Worm (Caenorhabditis elegans) whole organism, L1 larva: ENCODE data around the gene tif-1A.
A peak's percentile ranks its signal among the peaks of the same experiment; 100 is the strongest.

Source experiments
- C04F5.9 ChIP-seq: sonication (generic microtip); optimal IDR thresholded peaks from 2 replicates; lab custom pipeline; 2016; ENCODE audit warnings: missing genetic modification characterization, missing compliant biosample characterization
- C34B4.2 ChIP-seq: sonication (generic microtip); optimal IDR thresholded peaks from 2 replicates; lab custom pipeline; 2017; ENCODE audit warnings: mild to moderate bottlenecking, missing genetic modification characterization, missing compliant biosample characterization
- Y116A8C.19 ChIP-seq: sonication (generic microtip); optimal IDR thresholded peaks from 2 replicates; lab custom pipeline; 2016; ENCODE audit warnings: missing compliant biosample characterization, missing genetic modification characterization, borderline replicate concordance
- aha-1 ChIP-seq: fragments of 150-350 bp; optimal IDR thresholded peaks from 2 replicates; lab custom pipeline; 2014; ENCODE audit warnings: missing biosample characterization, missing genetic modification characterization
- alr-1 ChIP-seq: fragments of 200-800 bp; sonication (Bioruptor generic); optimal IDR thresholded peaks from 2 replicates; lab custom pipeline; 2018; ENCODE audit warnings: borderline replicate concordance, mild to moderate bottlenecking, missing genetic modification characterization, missing compliant biosample characterization
- aly-2 ChIP-seq: fragments of 150-350 bp; optimal IDR thresholded peaks from 2 replicates; lab custom pipeline; 2014; ENCODE audit warnings: missing biosample characterization, missing genetic modification characterization
- ama-1 ChIP-seq: fragments of 150-350 bp; optimal IDR thresholded peaks from 2 replicates; lab custom pipeline; 2014
- ceh-63 ChIP-seq: fragments of 200-800 bp; sonication (Bioruptor generic); optimal IDR thresholded peaks from 2 replicates; lab custom pipeline; 2018; ENCODE audit warnings: mild to moderate bottlenecking, missing genetic modification characterization, missing compliant biosample characterization
- ceh-8 ChIP-seq: fragments of 200-800 bp; sonication (Bioruptor generic); optimal IDR thresholded peaks from 2 replicates; lab custom pipeline; 2018; ENCODE audit warnings: mild to moderate bottlenecking, missing genetic modification characterization, moderate library complexity, missing compliant biosample characterization
- ceh-90 ChIP-seq: sonication (generic microtip); optimal IDR thresholded peaks from 2 replicates; lab custom pipeline; 2016; ENCODE audit warnings: missing genetic modification characterization, missing compliant biosample characterization
- ces-1 ChIP-seq: fragments of 150-350 bp; optimal IDR thresholded peaks from 2 replicates; lab custom pipeline; 2014; ENCODE audit warnings: missing biosample characterization, missing genetic modification reagents, missing genetic modification characterization
- dpl-1 ChIP-seq, 3 experiments: fragments of 150-350 bp in 2 of 3; sonication (generic microtip) in 1 of 3; optimal IDR thresholded peaks; 2 replicates each; lab custom pipeline; 2014 to 2017; ENCODE audit warnings: missing biosample characterization in 3 of 3, missing genetic modification characterization in 3 of 3, missing genetic modification reagents in 3 of 3
- efl-3 ChIP-seq: fragments of 200-800 bp; sonication (Bioruptor generic); optimal IDR thresholded peaks from 2 replicates; lab custom pipeline; 2018; ENCODE audit warnings: mild to moderate bottlenecking, missing genetic modification characterization, missing compliant biosample characterization
- egl-13 ChIP-seq: sonication (generic microtip); optimal IDR thresholded peaks from 2 replicates; lab custom pipeline; 2016; ENCODE audit warnings: missing genotype, missing genetic modification reagents, missing genetic modification characterization, missing compliant biosample characterization
- elt-3 ChIP-seq, 6 experiments: fragments of 150-350 bp in 1 of 6; sonication (generic microtip); optimal IDR thresholded peaks; 2 replicates each; lab custom pipeline; 2017 to 2018; ENCODE audit warnings: missing biosample characterization in 6 of 6, missing genetic modification characterization in 6 of 6, inconsistent platforms in 1 of 6
- ets-5 ChIP-seq: fragments of 200-800 bp; sonication (Bioruptor generic); IDR thresholded peaks from 2 replicates; pipeline ENCODE4 v1.3.6; 2022; ENCODE audit warnings: missing genetic modification characterization, missing compliant biosample characterization
- fkh-4 ChIP-seq: sonication (generic microtip); optimal IDR thresholded peaks from 2 replicates; lab custom pipeline; 2016; ENCODE audit warnings: missing compliant biosample characterization, missing genetic modification characterization, borderline replicate concordance
- fkh-8 ChIP-seq: sonication (generic microtip); optimal IDR thresholded peaks from 2 replicates; lab custom pipeline; 2016; ENCODE audit warnings: mild to moderate bottlenecking, missing genetic modification characterization, missing compliant biosample characterization
- hlh-17 ChIP-seq: fragments of 200-800 bp; sonication (Bioruptor generic); optimal IDR thresholded peaks from 2 replicates; lab custom pipeline; 2018; ENCODE audit warnings: missing genetic modification characterization, mild to moderate bottlenecking, missing compliant biosample characterization, moderate library complexity, borderline replicate concordance
- hlh-4 ChIP-seq: sonication (generic microtip); optimal IDR thresholded peaks from 2 replicates; lab custom pipeline; 2016; ENCODE audit warnings: mild to moderate bottlenecking, missing genetic modification characterization, missing compliant biosample characterization
- isw-1 ChIP-seq: fragments of 200-800 bp; sonication (Bioruptor generic); IDR thresholded peaks from 2 replicates; pipeline ENCODE4 v1.3.6; 2022; ENCODE audit warnings: missing genetic modification characterization, missing compliant biosample characterization
- jun-1 ChIP-seq: fragments of 150-350 bp; optimal IDR thresholded peaks from 2 replicates; lab custom pipeline; 2014; ENCODE audit warnings: missing biosample characterization, missing genetic modification reagents, missing genetic modification characterization
- lin-13 ChIP-seq: fragments of 150-350 bp; optimal IDR thresholded peaks from 2 replicates; lab custom pipeline; 2014; ENCODE audit warnings: missing biosample characterization, missing genetic modification reagents, missing genetic modification characterization
- lin-14 ChIP-seq: fragments of 200-800 bp; sonication (Bioruptor generic); optimal IDR thresholded peaks from 2 replicates; lab custom pipeline; 2018; ENCODE audit warnings: mild to moderate bottlenecking, missing genetic modification characterization, moderate library complexity, missing compliant biosample characterization
- lin-35 ChIP-seq, 2 experiments: fragments of 150-350 bp; optimal IDR thresholded peaks; 2 replicates each; lab custom pipeline; 2014; ENCODE audit warnings: missing biosample characterization in 2 of 2, missing genetic modification characterization in 2 of 2, missing genetic modification reagents in 2 of 2
- lin-39 ChIP-seq: fragments of 150-350 bp; optimal IDR thresholded peaks from 2 replicates; lab custom pipeline; 2014; ENCODE audit warnings: missing biosample characterization, missing genetic modification reagents, missing genetic modification characterization
- mdl-1 ChIP-seq, 2 experiments: fragments of 150-350 bp; optimal IDR thresholded peaks; 2 replicates each; lab custom pipeline; 2014 to 2017; ENCODE audit warnings: missing biosample characterization in 2 of 2, missing genetic modification characterization in 2 of 2, inconsistent platforms in 1 of 2
- mef-2 ChIP-seq: fragments of 150-350 bp; optimal IDR thresholded peaks from 2 replicates; lab custom pipeline; 2014; ENCODE audit warnings: missing biosample characterization, missing genetic modification characterization
- mep-1 ChIP-seq: fragments of 150-350 bp; optimal IDR thresholded peaks from 2 replicates; lab custom pipeline; 2014; ENCODE audit warnings: missing biosample characterization, missing genetic modification characterization
- nhr-12 ChIP-seq: sonication (generic microtip); optimal IDR thresholded peaks from 2 replicates; lab custom pipeline; 2017; ENCODE audit warnings: missing biosample characterization, missing genetic modification characterization
- nhr-19 ChIP-seq: fragments of 200-800 bp; sonication (Bioruptor generic); conservative IDR thresholded peaks from 2 replicates; pipeline ENCODE4 v1.3.6; 2022; ENCODE audit warnings: missing genetic modification characterization, missing compliant biosample characterization
- nhr-20 ChIP-seq: sonication (generic microtip); optimal IDR thresholded peaks from 2 replicates; lab custom pipeline; 2016; ENCODE audit warnings: mild to moderate bottlenecking, missing genetic modification characterization, missing compliant biosample characterization
- nhr-237 ChIP-seq: fragments of 150-350 bp; optimal IDR thresholded peaks from 2 replicates; lab custom pipeline; 2014; ENCODE audit warnings: missing biosample characterization, missing genetic modification characterization
- nhr-28 ChIP-seq: fragments of 150-350 bp; optimal IDR thresholded peaks from 2 replicates; lab custom pipeline; 2014; ENCODE audit warnings: missing biosample characterization, missing genetic modification characterization
- nhr-47 ChIP-seq: sonication (generic microtip); optimal IDR thresholded peaks from 2 replicates; lab custom pipeline; 2016; ENCODE audit warnings: mild to moderate bottlenecking, missing genetic modification characterization, moderate library complexity, missing compliant biosample characterization
- nhr-71 ChIP-seq: sonication (generic microtip); optimal IDR thresholded peaks from 2 replicates; lab custom pipeline; 2016; ENCODE audit warnings: mild to moderate bottlenecking, missing genetic modification characterization, moderate library complexity, missing compliant biosample characterization
- nhr-77 ChIP-seq: fragments of 150-350 bp; optimal IDR thresholded peaks from 2 replicates; lab custom pipeline; 2014; ENCODE audit warnings: missing biosample characterization, missing genetic modification characterization
- nhr-84 ChIP-seq: sonication (generic microtip); optimal IDR thresholded peaks from 2 replicates; lab custom pipeline; 2017; ENCODE audit warnings: missing biosample characterization, missing genetic modification characterization
- nhr-90 ChIP-seq: sonication (generic microtip); optimal IDR thresholded peaks from 2 replicates; lab custom pipeline; 2016; ENCODE audit warnings: mild to moderate bottlenecking, missing genetic modification characterization, missing compliant biosample characterization; ENCODE audit not compliant: poor library complexity
- pag-3 ChIP-seq: sonication (generic microtip); optimal IDR thresholded peaks from 2 replicates; lab custom pipeline; 2017; ENCODE audit warnings: missing genetic modification characterization, mild to moderate bottlenecking, missing compliant biosample characterization, antibody characterized with exemption, borderline replicate concordance; ENCODE audit not compliant: insufficient read depth
- pqm-1 ChIP-seq: sonication (generic microtip); optimal IDR thresholded peaks from 3 replicates; lab custom pipeline; 2017; ENCODE audit warnings: missing biosample characterization, missing genetic modification characterization
- rnt-1 ChIP-seq: sonication (generic microtip); optimal IDR thresholded peaks from 2 replicates; lab custom pipeline; 2016; ENCODE audit warnings: mild to moderate bottlenecking, missing genetic modification characterization, moderate library complexity, missing compliant biosample characterization
- skn-1 ChIP-seq: fragments of 150-350 bp; optimal IDR thresholded peaks from 2 replicates; lab custom pipeline; 2014; ENCODE audit warnings: missing biosample characterization, missing genetic modification characterization
- snpc-4 ChIP-seq: fragments of 150-350 bp; optimal IDR thresholded peaks from 2 replicates; lab custom pipeline; 2014; ENCODE audit warnings: missing biosample characterization, missing genetic modification characterization
- snu-23 ChIP-seq: sonication (generic microtip); optimal IDR thresholded peaks from 2 replicates; lab custom pipeline; 2016; ENCODE audit warnings: missing genetic modification characterization, missing compliant biosample characterization
- tlp-1 ChIP-seq: fragments of 150-350 bp; optimal IDR thresholded peaks from 2 replicates; lab custom pipeline; 2014; ENCODE audit warnings: missing biosample characterization, missing genetic modification characterization
- unc-130 ChIP-seq: fragments of 150-350 bp; optimal IDR thresholded peaks from 2 replicates; lab custom pipeline; 2017; ENCODE audit warnings: missing biosample characterization, missing genetic modification characterization, inconsistent platforms
- unc-62 ChIP-seq: fragments of 150-350 bp; optimal IDR thresholded peaks from 2 replicates; lab custom pipeline; 2014; ENCODE audit warnings: missing biosample characterization, missing genetic modification reagents, missing genetic modification characterization
- unc-98 ChIP-seq: fragments of 200-800 bp; sonication (Bioruptor generic); IDR thresholded peaks from 2 replicates; pipeline ENCODE4 v1.3.6; 2022; ENCODE audit warnings: missing genetic modification characterization, missing compliant biosample characterization
- vab-15 ChIP-seq: sonication (generic microtip); optimal IDR thresholded peaks from 2 replicates; lab custom pipeline; 2017; ENCODE audit warnings: missing genotype, mild to moderate bottlenecking, missing genetic modification characterization, missing compliant biosample characterization
- xbp-1 ChIP-seq: sonication (generic microtip); optimal IDR thresholded peaks from 2 replicates; lab custom pipeline; 2016; ENCODE audit warnings: missing genetic modification characterization, missing compliant biosample characterization
- zip-4 ChIP-seq: fragments of 200-800 bp; sonication (Bioruptor generic); optimal IDR thresholded peaks from 2 replicates; lab custom pipeline; 2018; ENCODE audit warnings: mild to moderate bottlenecking, missing genetic modification characterization, moderate library complexity, missing compliant biosample characterization
- ztf-11 ChIP-seq, 2 experiments: sonication (generic microtip); optimal IDR thresholded peaks; 2 replicates each; lab custom pipeline; 2016 to 2017; ENCODE audit warnings: missing genetic modification characterization in 2 of 2, missing biosample characterization in 1 of 2, missing compliant biosample characterization in 1 of 2

The tif-1A gene

DNA sequence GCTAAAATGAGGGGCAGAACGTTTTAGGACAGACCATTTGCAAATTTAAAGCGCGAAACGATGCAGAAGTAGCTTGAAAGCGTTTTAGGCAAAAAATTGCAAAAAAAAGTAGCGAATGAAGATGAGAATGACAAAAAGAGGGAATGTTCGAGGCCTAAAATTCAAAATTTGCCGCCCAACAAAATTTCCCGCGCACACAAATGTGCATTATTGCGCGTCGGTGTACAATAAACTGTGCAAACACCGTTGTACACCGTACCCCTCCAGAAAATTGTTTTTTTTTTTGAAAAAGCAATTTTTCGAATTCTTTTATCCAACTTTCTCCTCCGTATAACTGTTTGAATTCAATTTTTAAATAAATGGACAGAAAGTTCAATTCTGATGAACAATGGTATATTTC lies 15.9 kb upstream of the tif-1A start, which contains the start of gene snpc-3.4:
Gene snpc-3.4, plus strand, starts transcription at position 237 of the 400 bp plus-strand sequence.
- no peak for TF ChIP-seq pqm-1 (tag; lab: Kevin White, UChicago)
- peak; percentile 5 for TF ChIP-seq lin-39 (tag; lab: Kevin White, UChicago)
- no peak for TF ChIP-seq pag-3 (tag; lab: Kevin White, UChicago)
- TF ChIP-seq elt-3 (tag; optimal IDR thresholded peaks at IDR 0.05; lab: Kevin White, UChicago), result peak in 2 of 6 experiments; percentile 57 to 59
- no peak for TF ChIP-seq alr-1 (tag; lab: Kevin White, UChicago)
- no peak for TF ChIP-seq vab-15 (tag; lab: Kevin White, UChicago)
- TF ChIP-seq nhr-84 (tag; lab: Kevin White, UChicago), result no peak
- no peak for TF ChIP-seq ets-5 (GFP tag; lab: Robert Waterston, UW)
- peak; percentile 43 for TF ChIP-seq nhr-90 (tag; lab: Kevin White, UChicago)
- TF ChIP-seq aly-2 (tag; lab: Kevin White, UChicago), result peak; percentile 53
- peak; percentile 34 for TF ChIP-seq unc-130 (tag; lab: Kevin White, UChicago)
- peak; percentile 55 for TF ChIP-seq rnt-1 (tag; lab: Kevin White, UChicago)
- peak; percentile 89 to 93 for TF ChIP-seq lin-35 (GFP tag; optimal IDR thresholded peaks at IDR 0.05; lab: Kevin White, UChicago)
- TF ChIP-seq ama-1 (lab: Kevin White, UChicago), result no peak
- no peak for TF ChIP-seq nhr-237 (tag; lab: Kevin White, UChicago)
- TF ChIP-seq ztf-11 (tag; optimal IDR thresholded peaks at IDR 0.05; lab: Kevin White, UChicago), result peak in 1 of 2 experiments; percentile 22
- no peak for TF ChIP-seq ceh-8 (GFP tag; lab: Kevin White, UChicago)
- TF ChIP-seq Y116A8C.19 (tag; lab: Kevin White, UChicago), result no peak
- peak; percentile 88 for TF ChIP-seq mep-1 (tag; lab: Kevin White, UChicago)
- peak; percentile 65 for TF ChIP-seq nhr-20 (tag; lab: Kevin White, UChicago)
- peak in 1 of 2 experiments; percentile 57 for TF ChIP-seq mdl-1 (tag; optimal IDR thresholded peaks at IDR 0.05; lab: Kevin White, UChicago)
- no peak for TF ChIP-seq ces-1
- no peak for TF ChIP-seq unc-62 (GFP tag; lab: Kevin White, UChicago)
- peak; percentile 57 for TF ChIP-seq fkh-8
- no peak for TF ChIP-seq efl-3
- TF ChIP-seq ceh-63 (GFP tag; lab: Kevin White, UChicago), result no peak
- peak; percentile 90 to 93 (median 91) for TF ChIP-seq dpl-1 (GFP tag; optimal IDR thresholded peaks at IDR 0.05; lab: Kevin White, UChicago)
- TF ChIP-seq nhr-19 (GFP tag; lab: Robert Waterston, UW), result peak; percentile 55
- TF ChIP-seq hlh-4, result no peak
- no peak for TF ChIP-seq hlh-17 (GFP tag; lab: Kevin White, UChicago)
- peak; percentile 46 for TF ChIP-seq lin-13 (GFP tag; lab: Kevin White, UChicago)
- TF ChIP-seq skn-1 (tag; lab: Kevin White, UChicago), result peak; percentile 86
- peak; percentile 82 for TF ChIP-seq snu-23 (GFP tag; lab: Kevin White, UChicago)
- TF ChIP-seq lin-14 (GFP tag; lab: Kevin White, UChicago), result peak; percentile 77
- peak; percentile 44 for TF ChIP-seq isw-1 (GFP tag; lab: Robert Waterston, UW)
- peak; percentile 47 for TF ChIP-seq nhr-77 (tag; lab: Kevin White, UChicago)
- peak; percentile 67 for TF ChIP-seq xbp-1 (tag; lab: Kevin White, UChicago)
- TF ChIP-seq nhr-12, result no peak
- peak; percentile 77 for TF ChIP-seq nhr-47
- TF ChIP-seq aha-1, result no peak
- TF ChIP-seq unc-98 (GFP tag; lab: Robert Waterston, UW), result no peak
- no peak for TF ChIP-seq C04F5.9 (tag; lab: Kevin White, UChicago)
- no peak for TF ChIP-seq nhr-28 (tag; lab: Kevin White, UChicago)
- TF ChIP-seq C34B4.2 (tag; lab: Kevin White, UChicago), result no peak
- no peak for TF ChIP-seq fkh-4 (tag; lab: Kevin White, UChicago)
- TF ChIP-seq zip-4 (GFP tag; lab: Kevin White, UChicago), result no peak
- peak; percentile 75 for TF ChIP-seq nhr-71
- TF ChIP-seq ceh-90 (tag; lab: Kevin White, UChicago), result no peak
- TF ChIP-seq snpc-4, result peak; percentile 20
- TF ChIP-seq jun-1 (tag; lab: Kevin White, UChicago), result peak; percentile 51
- no peak for TF ChIP-seq mef-2 (tag; lab: Kevin White, UChicago)
- TF ChIP-seq tlp-1, result no peak
- no peak for TF ChIP-seq egl-13 (tag; lab: Kevin White, UChicago)
